Worm (Caenorhabditis elegans) whole organism, mixed stage, embryonic: ENCODE data around the gene fubl-2.
A peak's percentile ranks its signal among the peaks of the same experiment; 100 is the strongest.

Experiments used
- M03D4.4 ChIP-seq: sonication (generic microtip); optimal IDR thresholded peaks from 2 replicates; lab custom pipeline; 2017; ENCODE audit warnings: mild to moderate bottlenecking, missing genetic modification characterization, missing compliant biosample characterization
- bed-3 ChIP-seq: fragments of 200-800 bp; sonication (Bioruptor generic); optimal IDR thresholded peaks from 3 replicates; lab custom pipeline; 2018; ENCODE audit warnings: mild to moderate bottlenecking, missing genetic modification characterization, moderate library complexity, missing compliant biosample characterization
- blmp-1 ChIP-seq: fragments of 150-350 bp; optimal IDR thresholded peaks from 2 replicates; lab custom pipeline; 2014; ENCODE audit warnings: missing biosample characterization, missing genetic modification characterization
- ceh-39 ChIP-seq: fragments of 150-350 bp; optimal IDR thresholded peaks from 2 replicates; lab custom pipeline; 2014; ENCODE audit warnings: missing biosample characterization, missing genetic modification characterization
- ceh-43 ChIP-seq: fragments of 200-800 bp; sonication (Bioruptor generic); optimal IDR thresholded peaks from 2 replicates; lab custom pipeline; 2018; ENCODE audit warnings: mild to moderate bottlenecking, missing genetic modification characterization, moderate library complexity, missing compliant biosample characterization
- ceh-83 ChIP-seq: fragments of 200-800 bp; sonication (Bioruptor generic); optimal IDR thresholded peaks from 2 replicates; lab custom pipeline; 2018; ENCODE audit warnings: mild to moderate bottlenecking, missing genetic modification characterization, missing compliant biosample characterization
- ces-1 ChIP-seq: fragments of 150-350 bp; optimal IDR thresholded peaks from 2 replicates; lab custom pipeline; 2014; ENCODE audit warnings: missing biosample characterization, missing genetic modification reagents, missing genetic modification characterization
- cnd-1 ChIP-seq: fragments of 200-800 bp; sonication (Bioruptor generic); optimal IDR thresholded peaks from 2 replicates; lab custom pipeline; 2018; ENCODE audit warnings: mild to moderate bottlenecking, missing genetic modification characterization, missing compliant biosample characterization
- drap-1 ChIP-seq: fragments of 200-800 bp; sonication (Bioruptor generic); optimal IDR thresholded peaks from 3 replicates; lab custom pipeline; 2018; ENCODE audit warnings: mild to moderate bottlenecking, missing genetic modification characterization, missing compliant biosample characterization
- elt-1 ChIP-seq: sonication (generic microtip); optimal IDR thresholded peaks from 2 replicates; lab custom pipeline; 2017; ENCODE audit warnings: missing genetic modification characterization, mild to moderate bottlenecking, missing compliant biosample characterization, antibody characterized with exemption, moderate library complexity, borderline replicate concordance; ENCODE audit not compliant: insufficient read depth
- elt-3 ChIP-seq: fragments of 150-350 bp; optimal IDR thresholded peaks from 2 replicates; lab custom pipeline; 2014; ENCODE audit warnings: missing biosample characterization, missing genetic modification characterization
- ham-2 ChIP-seq: fragments of 200-800 bp; sonication (Bioruptor generic); optimal IDR thresholded peaks from 2 replicates; lab custom pipeline; 2018; ENCODE audit warnings: mild to moderate bottlenecking, missing genetic modification characterization, missing compliant biosample characterization
- hlh-1 ChIP-seq: fragments of 150-350 bp; optimal IDR thresholded peaks from 2 replicates; lab custom pipeline; 2014; ENCODE audit warnings: missing biosample characterization, missing genetic modification reagents, missing genetic modification characterization
- lin-13 ChIP-seq: fragments of 150-350 bp; optimal IDR thresholded peaks from 2 replicates; lab custom pipeline; 2014; ENCODE audit warnings: missing biosample characterization, missing genetic modification characterization
- lin-32 ChIP-seq: fragments of 200-800 bp; sonication (Bioruptor generic); optimal IDR thresholded peaks from 2 replicates; lab custom pipeline; 2018; ENCODE audit warnings: mild to moderate bottlenecking, missing genetic modification characterization, missing compliant biosample characterization
- lsy-2 ChIP-seq: fragments of 150-350 bp; optimal IDR thresholded peaks from 2 replicates; lab custom pipeline; 2014; ENCODE audit warnings: missing biosample characterization, missing genetic modification characterization
- mab-5 ChIP-seq: fragments of 150-350 bp; optimal IDR thresholded peaks from 2 replicates; lab custom pipeline; 2014; ENCODE audit warnings: missing biosample characterization, missing genetic modification characterization
- mep-1 ChIP-seq: fragments of 150-350 bp; optimal IDR thresholded peaks from 2 replicates; lab custom pipeline; 2017; ENCODE audit warnings: missing biosample characterization, missing genetic modification reagents, missing genetic modification characterization, inconsistent platforms
- mls-2 ChIP-seq: sonication (generic microtip); optimal IDR thresholded peaks from 2 replicates; lab custom pipeline; 2016; ENCODE audit warnings: mild to moderate bottlenecking, missing genetic modification characterization, moderate library complexity, missing compliant biosample characterization
- nhr-2 ChIP-seq: fragments of 150-350 bp; optimal IDR thresholded peaks from 2 replicates; lab custom pipeline; 2014; ENCODE audit warnings: missing biosample characterization, missing genetic modification characterization
- nhr-237 ChIP-seq: fragments of 150-350 bp; optimal IDR thresholded peaks from 2 replicates; lab custom pipeline; 2014; ENCODE audit warnings: missing biosample characterization, missing genetic modification characterization
- nhr-76 ChIP-seq: sonication (generic microtip); optimal IDR thresholded peaks from 2 replicates; lab custom pipeline; 2017; ENCODE audit warnings: missing biosample characterization, missing genetic modification characterization
- pha-4 ChIP-seq: fragments of 150-350 bp; optimal IDR thresholded peaks from 2 replicates; lab custom pipeline; 2018; ENCODE audit warnings: missing biosample characterization, missing genetic modification reagents, missing genetic modification characterization
- sem-2 ChIP-seq: fragments of 200-800 bp; sonication (Bioruptor generic); optimal IDR thresholded peaks from 2 replicates; lab custom pipeline; 2018; ENCODE audit warnings: mild to moderate bottlenecking, missing genetic modification characterization, missing compliant biosample characterization
- snpc-4 ChIP-seq: fragments of 150-350 bp; optimal IDR thresholded peaks from 2 replicates; lab custom pipeline; 2014; ENCODE audit warnings: missing biosample characterization, missing genetic modification characterization
- sptf-1 ChIP-seq: sonication (generic microtip); optimal IDR thresholded peaks from 2 replicates; lab custom pipeline; 2017; ENCODE audit warnings: mild to moderate bottlenecking, missing genetic modification characterization, moderate library complexity, missing compliant biosample characterization
- tbx-8 ChIP-seq: fragments of 200-800 bp; sonication (Bioruptor generic); optimal IDR thresholded peaks from 2 replicates; lab custom pipeline; 2018; ENCODE audit warnings: mild to moderate bottlenecking, missing genetic modification characterization, moderate library complexity, missing compliant biosample characterization
- unc-120 ChIP-seq: sonication (generic microtip); optimal IDR thresholded peaks from 2 replicates; lab custom pipeline; 2017; ENCODE audit warnings: missing genetic modification characterization, missing compliant biosample characterization; ENCODE audit not compliant: poor library complexity, severe bottlenecking
- unc-39 ChIP-seq: fragments of 150-350 bp; optimal IDR thresholded peaks from 2 replicates; lab custom pipeline; 2014; ENCODE audit warnings: missing biosample characterization, missing genetic modification characterization
- unc-62 ChIP-seq: fragments of 150-350 bp; optimal IDR thresholded peaks from 2 replicates; lab custom pipeline; 2014; ENCODE audit warnings: missing biosample characterization, missing genetic modification reagents, missing genetic modification characterization
- zip-8 ChIP-seq: fragments of 150-350 bp; optimal IDR thresholded peaks from 2 replicates; lab custom pipeline; 2014; ENCODE audit warnings: missing biosample characterization, missing genetic modification characterization
- ztf-11 ChIP-seq: fragments of 150-350 bp; optimal IDR thresholded peaks from 2 replicates; lab custom pipeline; 2014; ENCODE audit warnings: missing biosample characterization, missing genetic modification characterization

fubl-2 gene

DNA sequence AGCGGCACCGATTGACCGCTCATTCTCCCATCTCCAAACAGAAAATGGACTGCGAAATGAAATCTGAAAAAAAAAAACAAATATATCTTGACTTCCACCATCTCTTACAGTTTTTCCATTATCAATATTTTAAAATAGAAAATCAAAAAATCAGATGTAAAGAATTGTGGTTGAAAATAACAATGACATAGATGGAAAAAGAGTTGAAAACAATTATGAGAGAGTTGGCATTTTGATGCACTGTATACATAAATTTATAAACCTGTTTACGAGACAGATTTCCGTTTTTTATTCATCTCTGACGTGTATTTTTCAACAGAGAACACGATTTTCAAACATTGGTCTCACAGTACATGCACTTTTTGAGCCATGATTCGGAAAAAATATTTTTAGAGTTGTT, 6.9 kb downstream of the fubl-2 start, which contains the start of gene ZK418.7:
Gene ZK418.7 (minus strand): TSS at position 101 of the 400 bp plus-strand sequence.
- TF ChIP-seq pha-4 (tag; lab: Kevin White, UChicago) (no peak), nhr-237 (no peak), ham-2 (GFP tag; lab: Kevin White, UChicago) (no peak), hlh-1 (tag; lab: Kevin White, UChicago) (no peak), lin-32 (GFP tag; lab: Kevin White, UChicago) (no peak), unc-62 (GFP tag; lab: Kevin White, UChicago) (no peak), sem-2 (GFP tag; lab: Kevin White, UChicago) (no peak), ces-1 (GFP tag; lab: Kevin White, UChicago) (no peak), lin-13 (tag; lab: Kevin White, UChicago) (no peak), ceh-39 (no peak), nhr-2 (tag; lab: Kevin White, UChicago) (no peak), ceh-83 (GFP tag; lab: Kevin White, UChicago) (no peak), unc-120 (tag; lab: Kevin White, UChicago) (no peak), ztf-11 (tag; lab: Kevin White, UChicago) (no peak), mab-5 (tag; lab: Kevin White, UChicago) (no peak), bed-3 (no peak), sptf-1 (tag; lab: Kevin White, UChicago) (no peak), M03D4.4 (tag; lab: Kevin White, UChicago) (no peak)

DNA sequence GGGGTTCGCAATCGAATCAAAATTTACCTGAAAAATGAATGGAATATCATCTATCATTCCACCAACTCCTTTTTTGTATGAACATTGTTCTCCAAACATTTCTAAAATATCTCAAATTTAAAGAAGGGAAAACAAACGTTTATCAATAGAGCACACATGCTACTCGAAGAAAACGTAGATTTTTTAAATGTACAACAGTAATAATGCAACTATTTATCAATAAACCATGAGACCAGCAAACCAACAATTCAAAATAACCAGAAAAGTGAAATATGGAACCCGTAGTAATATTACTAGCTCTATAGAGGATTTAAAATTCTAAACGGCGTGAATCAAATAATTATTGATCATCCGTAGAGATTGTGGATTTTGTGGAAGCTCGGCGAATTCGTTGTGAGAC, 8.8 kb downstream of the fubl-2 start, which contains the start of gene ZK418.6:
Gene ZK418.6 (minus strand): TSS at position 101 of the 400 bp plus-strand sequence.
- TF ChIP-seq nhr-237 (no peak), hlh-1 (tag; lab: Kevin White, UChicago) (no peak), sptf-1 (tag; lab: Kevin White, UChicago) (no peak), M03D4.4 (tag; lab: Kevin White, UChicago) (no peak), lin-32 (GFP tag; lab: Kevin White, UChicago) (no peak)

DNA sequence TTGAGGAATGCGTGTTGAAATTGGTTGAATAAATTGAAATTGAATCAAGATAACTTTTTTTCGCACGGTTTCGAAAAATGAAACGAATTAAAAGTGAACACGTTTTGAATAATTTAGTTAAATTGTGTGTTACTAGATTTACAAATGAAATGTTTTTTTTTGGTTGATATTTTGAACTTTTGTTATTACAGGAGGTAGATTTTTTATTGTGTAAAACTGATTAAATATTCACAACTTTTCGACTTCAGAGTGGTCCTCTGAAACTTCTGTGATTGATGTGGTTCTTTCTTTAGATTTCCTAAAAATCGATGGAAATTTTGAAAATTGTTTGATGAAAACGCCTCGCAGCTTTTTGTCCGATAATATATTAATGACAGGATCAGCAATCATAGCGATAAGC, 11.2 kb downstream of the fubl-2 start, which contains the start of gene ZK418.13:
Gene ZK418.13 (minus strand): TSS at position 101 of the 400 bp plus-strand sequence.
- TF ChIP-seq unc-120 (tag; lab: Kevin White, UChicago) (no peak), ceh-43 (GFP tag; lab: Kevin White, UChicago) (no peak), lin-13 (tag; lab: Kevin White, UChicago) (no peak), drap-1 (GFP tag; lab: Kevin White, UChicago) (no peak), elt-3 (no peak)

DNA sequence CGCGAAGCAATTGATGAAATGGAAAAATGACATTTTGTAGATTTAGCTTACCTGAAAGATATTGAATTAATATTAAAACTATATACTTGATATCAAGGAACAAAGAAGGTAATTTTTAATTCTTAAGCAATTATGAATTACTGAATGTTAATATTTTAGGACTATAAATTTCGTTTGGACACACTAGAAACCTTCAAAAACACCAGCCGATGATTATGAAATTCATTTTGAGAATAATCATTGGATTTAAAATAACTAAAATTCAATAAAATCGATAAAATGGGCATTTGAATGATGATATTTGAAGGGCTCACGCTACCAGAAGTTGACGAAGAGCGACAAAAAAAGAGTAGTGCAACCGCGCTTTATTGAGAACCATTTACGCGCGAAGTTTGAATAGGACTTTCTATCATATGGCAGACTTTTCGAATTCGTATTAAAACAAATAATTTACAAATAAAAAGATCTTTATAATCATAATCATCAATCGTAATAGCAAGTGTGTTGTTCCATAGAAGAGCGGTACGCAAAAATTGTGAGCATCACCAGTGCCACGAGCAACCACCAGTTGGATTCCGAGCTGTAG, 13.6 kb downstream of the fubl-2 start, which contains the start of gene ZK418.5:
Gene ZK418.5 (minus strand): TSS at position 51 of the 586 bp plus-strand sequence.
- TF ChIP-seq ceh-39 (peak; percentile 22), nhr-76 (tag; lab: Kevin White, UChicago) (no peak), mep-1 (tag; lab: Kevin White, UChicago) (peak; percentile 32), M03D4.4 (tag; lab: Kevin White, UChicago) (no peak), tbx-8 (GFP tag; lab: Kevin White, UChicago) (no peak), ztf-11 (tag; lab: Kevin White, UChicago) (no peak), mls-2 (tag; lab: Kevin White, UChicago) (no peak), sptf-1 (tag; lab: Kevin White, UChicago) (no peak), cnd-1 (no peak), lsy-2 (tag; lab: Kevin White, UChicago) (peak; percentile 48), elt-1 (tag; lab: Kevin White, UChicago) (no peak), blmp-1 (no peak)

DNA sequence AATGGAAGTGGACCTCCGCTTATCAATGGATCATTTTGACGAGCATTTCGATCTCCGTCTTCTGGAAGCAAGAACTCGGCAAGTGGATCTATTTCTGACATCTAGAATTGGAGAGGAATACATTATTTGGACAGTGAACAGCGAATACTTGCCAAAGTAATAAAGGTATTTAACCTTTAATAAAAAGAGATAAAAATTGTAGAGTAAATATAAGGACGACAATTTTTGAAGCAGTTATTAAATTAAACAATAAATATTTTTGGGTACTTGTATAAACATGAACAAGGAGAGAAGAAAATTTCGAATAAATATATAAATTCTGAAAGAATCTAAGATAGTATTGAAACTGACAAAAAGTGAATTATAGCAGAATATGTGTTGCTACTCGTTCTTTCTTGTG, 15.1 kb downstream of the fubl-2 start, which contains the start of gene lin-37:
Gene lin-37 (minus strand): TSS at position 101 of the 400 bp plus-strand sequence.
- TF ChIP-seq ztf-11 (tag; lab: Kevin White, UChicago) (no peak), elt-1 (tag; lab: Kevin White, UChicago) (no peak), zip-8 (tag; lab: Kevin White, UChicago) (no peak), lin-32 (GFP tag; lab: Kevin White, UChicago) (no peak), bed-3 (no peak), pha-4 (tag; lab: Kevin White, UChicago) (no peak), unc-120 (tag; lab: Kevin White, UChicago) (no peak), ceh-83 (GFP tag; lab: Kevin White, UChicago) (no peak), lin-13 (tag; lab: Kevin White, UChicago) (no peak), ceh-43 (GFP tag; lab: Kevin White, UChicago) (no peak), elt-3 (no peak), mab-5 (tag; lab: Kevin White, UChicago) (no peak), sptf-1 (tag; lab: Kevin White, UChicago) (no peak), ces-1 (GFP tag; lab: Kevin White, UChicago) (no peak), lsy-2 (tag; lab: Kevin White, UChicago) (no peak), unc-39 (tag; lab: Kevin White, UChicago) (no peak), snpc-4 (no peak)
- TF ChIP-seq, all 35 proteins: peak for 0
